Worm (Caenorhabditis elegans): Measurements from ENCODE around the gene K10D2.5.

The K10D2.5 gene

DNA sequence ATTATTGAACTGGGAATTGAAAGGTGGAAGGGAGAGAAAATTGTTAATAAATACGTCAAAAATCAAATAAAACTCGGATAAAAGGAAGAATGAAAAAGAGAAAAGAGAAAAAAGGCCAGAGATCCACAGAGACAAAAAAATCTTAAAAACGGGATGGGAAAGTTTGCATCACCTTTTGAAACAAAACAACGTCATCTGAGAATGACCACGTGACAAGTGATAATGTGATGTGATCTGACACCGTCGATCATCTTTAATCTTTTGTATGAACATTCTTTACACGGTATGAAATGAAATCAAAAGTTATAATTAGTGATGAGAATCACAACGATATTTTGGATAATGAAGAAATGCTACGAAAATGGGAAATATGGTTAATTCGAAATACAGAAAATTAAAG is 6.8 kb upstream of the K10D2.5 start:
- no peak for TF ChIP-seq repo-1 (tag; optimal IDR thresholded peaks at IDR 0.05)
- no peak for TF ChIP-seq cebp-2 (GFP tag; IDR thresholded peaks at IDR 0.05)
- no peak for TF ChIP-seq cebp-1 (GFP tag; IDR thresholded peaks at IDR 0.05)
- TF ChIP-seq cebp-1 (tag; optimal IDR thresholded peaks at IDR 0.05), result peak; percentile 8
- no peak for TF ChIP-seq F57C9.4 (tag; optimal IDR thresholded peaks at IDR 0.05)
- no peak for TF ChIP-seq aptf-3 (GFP tag; IDR thresholded peaks at IDR 0.05)
- TF ChIP-seq atf-7 (tag; optimal IDR thresholded peaks at IDR 0.05), result no peak

DNA sequence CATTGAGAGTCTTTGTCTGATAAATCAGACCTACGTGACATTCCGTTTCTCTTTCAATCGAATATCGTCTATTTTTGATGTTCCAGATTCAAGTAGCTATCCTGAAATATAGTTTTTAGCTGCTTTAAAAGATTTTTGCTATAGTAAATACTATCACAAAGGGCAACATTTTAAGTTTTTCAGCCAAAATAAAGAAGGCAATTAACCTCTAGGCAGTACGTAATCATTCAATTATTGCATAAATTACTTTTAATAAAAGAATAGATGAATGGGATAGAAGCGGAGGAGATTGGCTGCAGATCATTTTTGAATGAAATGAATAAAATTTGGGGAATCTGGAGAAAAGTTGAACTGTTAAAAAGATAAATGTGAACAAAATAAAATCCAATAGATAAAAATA is 2.8 kb upstream of the K10D2.5 start, which contains the start of gene ulp-1:
Gene ulp-1 (minus strand): TSS at position 101 of the 400 bp plus-strand sequence.
- no peak for TF ChIP-seq akir-1 (GFP tag; optimal IDR thresholded peaks at IDR 0.05)
- no peak for TF ChIP-seq ZK185.1 (tag; optimal IDR thresholded peaks at IDR 0.05; ENCODE audit: poor library complexity, severe bottlenecking)
- TF ChIP-seq unc-130 (GFP tag; optimal IDR thresholded peaks at IDR 0.05), result no peak
- TF ChIP-seq madf-6 (GFP tag; IDR thresholded peaks at IDR 0.05), result peak; percentile 32
- TF ChIP-seq repo-1 (tag; optimal IDR thresholded peaks at IDR 0.05), result peak; percentile 22
- no peak for TF ChIP-seq ekl-4 (GFP tag; IDR thresholded peaks at IDR 0.05)
- no peak for TF ChIP-seq ama-1 (optimal IDR thresholded peaks at IDR 0.05)
- peak in 1 of 2 experiments; percentile 16 for TF ChIP-seq ama-1 (GFP tag; optimal IDR thresholded peaks at IDR 0.05)
- TF ChIP-seq nfya-2 (GFP tag; IDR thresholded peaks at IDR 0.05), result no peak
- TF ChIP-seq F39B2.1 (GFP tag; IDR thresholded peaks at IDR 0.05), result no peak
- no peak for TF ChIP-seq zim-3 (tag; optimal IDR thresholded peaks at IDR 0.05)
- TF ChIP-seq rec-8 (tag; optimal IDR thresholded peaks at IDR 0.05), result no peak
- TF ChIP-seq attf-3 (GFP tag; conservative IDR thresholded peaks at IDR 0.05), result no peak
- peak; percentile 27; the same call in 1 of the 2 replicates for TF ChIP-seq ceh-100 (GFP tag; IDR thresholded peaks at IDR 0.05)

DNA sequence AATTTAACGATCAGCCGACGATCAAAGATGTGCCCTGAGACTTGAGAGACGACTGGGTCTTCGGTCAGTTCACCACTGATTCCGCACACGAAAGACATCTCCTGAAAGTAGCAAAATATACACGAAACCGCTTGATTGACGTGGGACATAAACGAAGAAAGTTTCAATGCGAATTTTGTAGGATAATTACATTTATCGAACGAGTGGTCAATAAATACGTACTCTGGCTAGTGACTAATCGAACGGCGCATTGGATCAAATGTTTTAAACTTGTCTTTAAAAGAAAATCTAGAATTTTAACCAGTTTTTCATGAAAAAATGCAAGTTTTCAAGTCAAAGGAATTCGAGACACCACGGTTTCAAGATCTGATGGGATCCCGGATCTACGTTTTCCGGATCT is 575 bp upstream of the K10D2.5 start, which contains the start of gene prp-19:
Gene prp-19 (minus strand): TSS at position 101 of the 400 bp plus-strand sequence.
- TF ChIP-seq ets-4 (GFP tag; optimal IDR thresholded peaks at IDR 0.05), result no peak
- no peak for TF ChIP-seq K11D2.4 (GFP tag; IDR thresholded peaks at IDR 0.05)
- no peak for TF ChIP-seq bed-2 (GFP tag; IDR thresholded peaks at IDR 0.05)
- no peak for TF ChIP-seq die-1 (tag; optimal IDR thresholded peaks at IDR 0.05)
- no peak for TF ChIP-seq ztf-25 (GFP tag; IDR thresholded peaks at IDR 0.05)
- no peak for TF ChIP-seq efl-1 (GFP tag; optimal IDR thresholded peaks at IDR 0.05)
- no peak for TF ChIP-seq F57C9.4 (tag; optimal IDR thresholded peaks at IDR 0.05)
- no peak for TF ChIP-seq ztf-28 (GFP tag; IDR thresholded peaks at IDR 0.05)
- TF ChIP-seq aptf-2 (GFP tag; conservative IDR thresholded peaks at IDR 0.05), result no peak
- TF ChIP-seq ztf-3 (GFP tag; optimal IDR thresholded peaks at IDR 0.05), result no peak
- TF ChIP-seq hrde-1 (tag; optimal IDR thresholded peaks at IDR 0.05; ENCODE audit: borderline replicate concordance), result no peak
- TF ChIP-seq zfh-2 (GFP tag; conservative IDR thresholded peaks at IDR 0.05), result no peak
- no peak for TF ChIP-seq him-1 (tag; optimal IDR thresholded peaks at IDR 0.05)
- TF ChIP-seq Y79H2A.3 (GFP tag; conservative IDR thresholded peaks at IDR 0.05), result no peak
- TF ChIP-seq lin-54 (GFP tag; optimal IDR thresholded peaks at IDR 0.05), result no peak
- no peak for TF ChIP-seq T26A5.8 (tag; optimal IDR thresholded peaks at IDR 0.05)
- TF ChIP-seq attf-5 (GFP tag; optimal IDR thresholded peaks at IDR 0.05), result no peak

DNA sequence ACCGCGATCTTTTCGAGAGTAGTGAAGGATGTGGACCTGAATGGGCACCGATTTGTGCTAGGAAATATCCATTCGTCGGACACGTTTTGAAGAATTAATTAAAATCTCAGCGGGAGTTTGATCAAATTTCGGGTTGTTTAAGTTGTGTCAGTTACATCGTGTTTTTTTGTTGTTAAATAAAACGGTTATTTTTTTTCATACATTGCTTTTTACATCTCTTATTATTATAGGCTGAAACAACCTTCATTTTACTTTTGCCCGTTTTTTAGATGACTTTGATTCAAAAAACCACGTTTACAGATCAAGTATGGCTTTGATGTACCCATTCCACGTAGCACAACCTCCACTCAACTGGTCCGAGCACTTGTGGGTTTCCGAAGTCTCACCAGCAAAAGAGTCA is 619 bp downstream of the K10D2.5 start, which contains the start of gene emb-1:
Gene emb-1 (plus strand): TSS at position 301 of the 400 bp plus-strand sequence.
- TF ChIP-seq K12H6.12 (tag; optimal IDR thresholded peaks at IDR 0.05) (no peak), lsl-1 (GFP tag; optimal IDR thresholded peaks at IDR 0.05) (no peak), snpc-4 (GFP tag; optimal IDR thresholded peaks at IDR 0.05) (no peak), snpc-4 (tag; optimal IDR thresholded peaks at IDR 0.05) (no peak), ama-1 (optimal IDR thresholded peaks at IDR 0.05) (no peak), ama-1 (GFP tag; optimal IDR thresholded peaks at IDR 0.05) (no peak), madf-6 (GFP tag; IDR thresholded peaks at IDR 0.05) (no peak), B0035.1 (tag; optimal IDR thresholded peaks at IDR 0.05) (no peak), sdz-38 (tag; optimal IDR thresholded peaks at IDR 0.05) (no peak), C17E4.6 (GFP tag; IDR thresholded peaks at IDR 0.05) (no peak), ceh-100 (GFP tag; IDR thresholded peaks at IDR 0.05) (no peak), ceh-91 (GFP tag; IDR thresholded peaks at IDR 0.05) (no peak), die-1 (tag; optimal IDR thresholded peaks at IDR 0.05) (no peak), ztf-6 (GFP tag; IDR thresholded peaks at IDR 0.05) (no peak)

Data from whole organism, young adult.